Worm (Caenorhabditis elegans): ENCODE data around the gene F11C7.2.

The F11C7.2 gene

DNA sequence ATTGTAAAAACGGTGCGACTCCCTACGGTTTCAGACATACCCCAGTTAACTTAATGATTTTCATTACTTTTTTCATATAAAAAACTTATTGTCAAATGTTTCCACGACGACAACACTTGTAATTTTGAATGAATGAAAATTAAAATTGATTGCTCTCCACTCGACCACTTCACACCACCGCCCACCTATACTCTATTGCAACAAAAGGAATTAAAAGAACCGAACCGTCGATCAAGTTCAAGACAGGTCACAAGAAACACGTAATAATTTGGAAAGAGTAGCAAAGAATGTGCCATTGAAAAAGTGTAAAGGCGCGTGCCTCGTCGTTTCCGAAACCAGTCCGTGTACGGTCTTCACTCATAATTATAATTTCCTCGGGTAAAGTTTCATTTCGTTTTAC is 34.1 kb upstream of the F11C7.2 start, which contains the start of gene F10D7.11:
F10D7.11 (plus strand) TSS at position 301 of the 400 bp plus-strand sequence.
- TF ChIP-seq ctbp-1 (GFP tag; IDR thresholded peaks at IDR 0.05) (no peak), egl-27 (tag; optimal IDR thresholded peaks at IDR 0.05) (no peak), lin-1 (GFP tag; IDR thresholded peaks at IDR 0.05) (no peak), hlh-30 (tag; optimal IDR thresholded peaks at IDR 0.05; ENCODE audit: insufficient read depth) (no peak), dmd-8 (GFP tag; IDR thresholded peaks at IDR 0.05) (no peak), pha-4 (GFP tag; IDR thresholded peaks at IDR 0.05) (no peak), pha-4 (tag; optimal IDR thresholded peaks at IDR 0.05) (no peak), attf-4 (tag; optimal IDR thresholded peaks at IDR 0.05) (no peak), arid-1 (GFP tag; conservative IDR thresholded peaks at IDR 0.05) (no peak), Y75B8A.6 (GFP tag; IDR thresholded peaks at IDR 0.05) (no peak), ces-1 (GFP tag; optimal IDR thresholded peaks at IDR 0.05) (no peak), lin-38 (GFP tag; IDR thresholded peaks at IDR 0.05) (no peak)

DNA sequence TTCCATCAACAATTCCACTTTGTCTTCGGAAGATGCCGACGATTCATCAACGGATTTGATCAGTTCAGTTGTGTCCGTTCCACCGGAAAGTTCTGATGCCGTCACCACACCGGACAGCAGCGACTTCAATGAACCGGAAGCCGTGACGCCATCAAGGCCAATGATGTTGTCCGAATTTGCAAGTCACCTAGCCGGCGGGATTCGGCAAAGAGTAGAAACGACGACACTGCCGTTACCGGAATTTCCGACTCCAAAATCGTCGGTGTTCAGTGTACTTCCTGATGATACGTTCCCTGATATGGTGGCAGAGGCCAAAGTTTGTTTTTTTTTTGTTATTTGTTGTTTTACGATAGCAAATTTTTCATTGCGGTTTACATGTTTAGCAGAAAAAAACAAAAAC is 33.1 kb upstream of the F11C7.2 start:
- TF ChIP-seq pha-4 (GFP tag; IDR thresholded peaks at IDR 0.05) (no peak), pha-4 (tag; optimal IDR thresholded peaks at IDR 0.05) (no peak), madf-5 (GFP tag; IDR thresholded peaks at IDR 0.05) (0 out of 4 replicates have a peak, but pooled peaks of 1 of the 2 experiments have one; percentile 54), aha-1 (tag) (peak; percentile 53)

DNA sequence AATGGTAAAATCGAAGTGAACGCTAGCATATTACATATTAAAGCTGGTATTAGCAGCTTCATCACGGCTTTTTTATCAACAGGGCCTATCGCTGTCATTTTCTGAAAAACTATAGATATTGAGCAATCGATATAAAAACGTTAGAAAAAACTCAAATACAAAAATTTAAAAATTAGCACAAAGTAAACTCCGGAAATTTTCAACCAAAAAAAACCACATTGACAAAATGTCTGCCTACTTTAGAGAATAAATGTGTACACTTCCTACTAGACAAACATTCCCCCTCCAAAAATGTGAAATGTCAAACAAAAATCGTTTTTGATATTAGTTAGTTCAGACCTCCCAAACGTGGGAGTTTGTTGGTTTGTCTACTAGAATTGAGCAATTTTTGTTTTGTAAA is 28.1 kb upstream of the F11C7.2 start, which contains the start of gene mfsd-10:
mfsd-10 (minus strand) TSS at position 101 of the 400 bp plus-strand sequence.
- TF ChIP-seq aly-2 (tag; optimal IDR thresholded peaks at IDR 0.05) (no peak), rbr-2 (tag; optimal IDR thresholded peaks at IDR 0.05) (no peak), skn-1 (tag; optimal IDR thresholded peaks at IDR 0.05) (no peak), dmd-8 (GFP tag; IDR thresholded peaks at IDR 0.05) (no peak), unc-130 (GFP tag; optimal IDR thresholded peaks at IDR 0.05) (no peak), php-3 (GFP tag; IDR thresholded peaks at IDR 0.05) (no peak), nhr-111 (GFP tag; optimal IDR thresholded peaks at IDR 0.05) (no peak), jun-1 (tag; optimal IDR thresholded peaks at IDR 0.05) (no peak), hlh-30 (tag; optimal IDR thresholded peaks at IDR 0.05; ENCODE audit: insufficient read depth) (no peak), dmd-6 (GFP tag; IDR thresholded peaks at IDR 0.05) (no peak), D1046.2 (GFP tag; IDR thresholded peaks at IDR 0.05) (no peak), T26A8.4 (GFP tag; IDR thresholded peaks at IDR 0.05) (no peak), zip-2 (tag; optimal IDR thresholded peaks at IDR 0.05) (no peak), tra-1 (GFP tag; IDR thresholded peaks at IDR 0.05) (no peak), hlh-11 (tag; optimal IDR thresholded peaks at IDR 0.05) (no peak), zfp-2 (tag; optimal IDR thresholded peaks at IDR 0.05) (no peak), Y5F2A.4 (GFP tag; optimal IDR thresholded peaks at IDR 0.05) (no peak)

DNA sequence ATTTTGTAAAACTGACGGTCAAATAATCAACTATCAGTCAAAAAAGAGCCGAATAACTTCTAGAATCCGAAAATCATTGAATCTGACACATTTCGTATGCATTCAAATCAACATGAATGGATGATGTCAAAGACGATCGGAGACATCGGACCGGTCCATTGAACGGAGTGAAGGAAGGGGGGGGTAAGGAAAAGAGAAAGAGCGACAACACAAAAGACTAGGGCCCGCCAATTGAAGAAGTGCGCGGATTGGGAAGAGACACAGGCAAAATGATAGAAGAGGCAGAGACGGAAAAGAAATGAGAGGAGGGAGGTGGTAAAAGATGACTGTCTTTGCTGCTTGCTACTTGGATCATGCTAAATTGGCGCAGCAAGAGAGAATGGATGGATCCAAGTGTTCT is 27.1 kb upstream of the F11C7.2 start:
- TF ChIP-seq lsy-2 (tag; optimal IDR thresholded peaks at IDR 0.05): no peak
- TF ChIP-seq mep-1 (tag; optimal IDR thresholded peaks at IDR 0.05): peak; percentile 28
- no peak for TF ChIP-seq madf-9 (GFP tag; conservative IDR thresholded peaks at IDR 0.05)
- TF ChIP-seq spr-1 (tag; optimal IDR thresholded peaks at IDR 0.05): no peak
- TF ChIP-seq hmg-1.1 (GFP tag; IDR thresholded peaks at IDR 0.05): 0 out of 2 replicates have a peak, but pooled peaks have one; percentile 17
- TF ChIP-seq unc-62 (GFP tag; optimal IDR thresholded peaks at IDR 0.05 in 1 of 2): peak in 1 of 2 experiments; percentile 84
- no peak for TF ChIP-seq unc-62 (tag; optimal IDR thresholded peaks at IDR 0.05)
- peak; percentile 23 for TF ChIP-seq hlh-11 (tag; optimal IDR thresholded peaks at IDR 0.05)
- TF ChIP-seq mdl-1 (tag; optimal IDR thresholded peaks at IDR 0.05): peak in 1 of 2 experiments; percentile 13
